Fruit fly (Drosophila melanogaster) whole organism, wandering third instar larva: ENCODE measurements around the gene CG44476.

ENCODE experiments used
- Abd-B ChIP-seq: fragments of >200 bp; optimal IDR thresholded peaks from 2 replicates; lab custom pipeline; 2017; ENCODE audit warnings: missing biosample characterization, missing genetic modification characterization
- CG9705 ChIP-seq: fragments of 200-800 bp; sonication (Bioruptor generic); optimal IDR thresholded peaks from 2 replicates; lab custom pipeline; 2018; ENCODE audit warnings: missing biosample characterization, mild to moderate bottlenecking, missing genetic modification characterization
- Jra ChIP-seq: sonication (Bioruptor generic); optimal IDR thresholded peaks from 2 replicates; lab custom pipeline; 2016; ENCODE audit warnings: missing biosample characterization, missing genetic modification characterization
- br ChIP-seq: fragments of 200-800 bp; sonication (Bioruptor generic); optimal IDR thresholded peaks from 2 replicates; lab custom pipeline; 2016; ENCODE audit warnings: missing biosample characterization, missing genetic modification characterization
- dmrt93B ChIP-seq: fragments of 200-800 bp; sonication (Bioruptor generic); optimal IDR thresholded peaks from 2 replicates; lab custom pipeline; 2018; ENCODE audit warnings: missing biosample characterization, mild to moderate bottlenecking, missing genetic modification characterization
- foxo ChIP-seq, 2 experiments: fragments of 200-800 bp; sonication (Bioruptor generic); optimal IDR thresholded peaks; 2 replicates in 1 of 2; 3 replicates in 1 of 2; lab custom pipeline; 2016 to 2017; ENCODE audit warnings: missing biosample characterization in 2 of 2, missing genetic modification characterization in 2 of 2
- jim ChIP-seq: fragments of 175-275, 200-325 bp; sonication (Bioruptor generic); optimal IDR thresholded peaks from 2 replicates; lab custom pipeline; 2016; ENCODE audit warnings: missing biosample characterization, mild to moderate bottlenecking, missing genetic modification characterization
- usp ChIP-seq: fragments of >200 bp; optimal IDR thresholded peaks from 2 replicates; lab custom pipeline; 2017; ENCODE audit warnings: missing biosample characterization, missing genetic modification characterization

- TF ChIP-seq br (GFP tag; lab: Kevin White, UChicago) (no peak), Jra (no peak), usp (GFP tag; lab: Kevin White, UChicago) (no peak), jim (no peak), CG9705 (GFP tag; lab: Kevin White, UChicago) (no peak), dmrt93B (GFP tag; lab: Kevin White, UChicago) (no peak), Abd-B (GFP tag; lab: Kevin White, UChicago) (no peak), foxo (GFP tag; optimal IDR thresholded peaks at IDR 0.05; lab: Kevin White, UChicago) (no peak)
Measured at dm6 chr2L:18136427-18136857, 23.5 kb upstream of the CG44476 start.
